Worm (Caenorhabditis elegans) whole organism, mixed stage, embryonic: ENCODE measurements around the gene F08F1.4.
A peak's percentile ranks its signal among the peaks of the same experiment; 100 is the strongest.

Experiments used
- M03D4.4 ChIP-seq: sonication (generic microtip); optimal IDR thresholded peaks from 2 replicates; lab custom pipeline; 2017; ENCODE audit warnings: mild to moderate bottlenecking, missing genetic modification characterization, missing compliant biosample characterization
- blmp-1 ChIP-seq: fragments of 150-350 bp; optimal IDR thresholded peaks from 2 replicates; lab custom pipeline; 2014; ENCODE audit warnings: missing biosample characterization, missing genetic modification characterization
- ceh-39 ChIP-seq: fragments of 150-350 bp; optimal IDR thresholded peaks from 2 replicates; lab custom pipeline; 2014; ENCODE audit warnings: missing biosample characterization, missing genetic modification characterization
- ceh-43 ChIP-seq: fragments of 200-800 bp; sonication (Bioruptor generic); optimal IDR thresholded peaks from 2 replicates; lab custom pipeline; 2018; ENCODE audit warnings: mild to moderate bottlenecking, missing genetic modification characterization, moderate library complexity, missing compliant biosample characterization
- ceh-83 ChIP-seq: fragments of 200-800 bp; sonication (Bioruptor generic); optimal IDR thresholded peaks from 2 replicates; lab custom pipeline; 2018; ENCODE audit warnings: mild to moderate bottlenecking, missing genetic modification characterization, missing compliant biosample characterization
- ces-1 ChIP-seq: fragments of 150-350 bp; optimal IDR thresholded peaks from 2 replicates; lab custom pipeline; 2014; ENCODE audit warnings: missing biosample characterization, missing genetic modification reagents, missing genetic modification characterization
- drap-1 ChIP-seq: fragments of 200-800 bp; sonication (Bioruptor generic); optimal IDR thresholded peaks from 3 replicates; lab custom pipeline; 2018; ENCODE audit warnings: mild to moderate bottlenecking, missing genetic modification characterization, missing compliant biosample characterization
- elt-1 ChIP-seq: sonication (generic microtip); optimal IDR thresholded peaks from 2 replicates; lab custom pipeline; 2017; ENCODE audit warnings: missing genetic modification characterization, mild to moderate bottlenecking, missing compliant biosample characterization, antibody characterized with exemption, moderate library complexity, borderline replicate concordance; ENCODE audit not compliant: insufficient read depth
- elt-3 ChIP-seq: fragments of 150-350 bp; optimal IDR thresholded peaks from 2 replicates; lab custom pipeline; 2014; ENCODE audit warnings: missing biosample characterization, missing genetic modification characterization
- flh-1 ChIP-seq: fragments of 200-800 bp; sonication (Bioruptor generic); optimal IDR thresholded peaks from 2 replicates; lab custom pipeline; 2018; ENCODE audit warnings: mild to moderate bottlenecking, missing genetic modification characterization, moderate library complexity, missing compliant biosample characterization
- ham-2 ChIP-seq: fragments of 200-800 bp; sonication (Bioruptor generic); optimal IDR thresholded peaks from 2 replicates; lab custom pipeline; 2018; ENCODE audit warnings: mild to moderate bottlenecking, missing genetic modification characterization, missing compliant biosample characterization
- hlh-1 ChIP-seq: fragments of 150-350 bp; optimal IDR thresholded peaks from 2 replicates; lab custom pipeline; 2014; ENCODE audit warnings: missing biosample characterization, missing genetic modification reagents, missing genetic modification characterization
- lsy-2 ChIP-seq: fragments of 150-350 bp; optimal IDR thresholded peaks from 2 replicates; lab custom pipeline; 2014; ENCODE audit warnings: missing biosample characterization, missing genetic modification characterization
- mep-1 ChIP-seq: fragments of 150-350 bp; optimal IDR thresholded peaks from 2 replicates; lab custom pipeline; 2017; ENCODE audit warnings: missing biosample characterization, missing genetic modification reagents, missing genetic modification characterization, inconsistent platforms
- mls-2 ChIP-seq: sonication (generic microtip); optimal IDR thresholded peaks from 2 replicates; lab custom pipeline; 2016; ENCODE audit warnings: mild to moderate bottlenecking, missing genetic modification characterization, moderate library complexity, missing compliant biosample characterization
- nhr-12 ChIP-seq: fragments of 150-350 bp; optimal IDR thresholded peaks from 2 replicates; lab custom pipeline; 2014; ENCODE audit warnings: missing biosample characterization, missing genetic modification characterization
- nhr-76 ChIP-seq: sonication (generic microtip); optimal IDR thresholded peaks from 2 replicates; lab custom pipeline; 2017; ENCODE audit warnings: missing biosample characterization, missing genetic modification characterization
- snpc-4 ChIP-seq: fragments of 150-350 bp; optimal IDR thresholded peaks from 2 replicates; lab custom pipeline; 2014; ENCODE audit warnings: missing biosample characterization, missing genetic modification characterization
- tbx-8 ChIP-seq: fragments of 200-800 bp; sonication (Bioruptor generic); optimal IDR thresholded peaks from 2 replicates; lab custom pipeline; 2018; ENCODE audit warnings: mild to moderate bottlenecking, missing genetic modification characterization, moderate library complexity, missing compliant biosample characterization
- unc-39 ChIP-seq: fragments of 150-350 bp; optimal IDR thresholded peaks from 2 replicates; lab custom pipeline; 2014; ENCODE audit warnings: missing biosample characterization, missing genetic modification characterization
- unc-62 ChIP-seq: fragments of 150-350 bp; optimal IDR thresholded peaks from 2 replicates; lab custom pipeline; 2014; ENCODE audit warnings: missing biosample characterization, missing genetic modification reagents, missing genetic modification characterization
- zip-8 ChIP-seq: fragments of 150-350 bp; optimal IDR thresholded peaks from 2 replicates; lab custom pipeline; 2014; ENCODE audit warnings: missing biosample characterization, missing genetic modification characterization
- ztf-11 ChIP-seq: fragments of 150-350 bp; optimal IDR thresholded peaks from 2 replicates; lab custom pipeline; 2014; ENCODE audit warnings: missing biosample characterization, missing genetic modification characterization

The F08F1.4 gene

DNA sequence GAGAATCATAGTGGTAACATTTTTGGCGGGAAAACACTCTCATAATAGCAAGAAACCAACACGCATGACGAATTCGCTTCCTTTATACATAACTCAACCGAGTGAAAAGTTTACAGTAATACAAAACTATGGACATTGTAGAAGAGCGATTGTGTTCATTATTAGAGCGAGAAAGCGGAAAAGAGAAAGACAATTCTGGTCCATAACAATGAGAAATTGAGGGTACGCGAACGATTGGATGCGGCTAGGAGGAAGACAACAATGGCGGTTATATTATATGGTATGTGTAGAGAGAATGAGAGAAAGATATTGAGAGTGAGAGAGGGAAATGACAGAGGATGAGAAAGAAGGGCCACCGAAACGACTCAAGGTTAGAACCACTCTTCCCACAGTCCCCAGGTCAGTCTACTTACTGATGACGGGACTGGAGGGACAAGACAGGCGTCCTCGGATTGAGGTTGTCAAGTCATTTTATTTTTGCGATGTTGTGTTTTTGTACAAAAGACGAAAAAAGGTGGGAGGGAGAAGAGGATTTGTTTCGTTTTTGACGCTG is 13.0 kb downstream of the F08F1.4 start:
- TF ChIP-seq mls-2 (tag; lab: Kevin White, UChicago): peak; percentile 16
- TF ChIP-seq unc-62 (GFP tag; lab: Kevin White, UChicago): no peak
- peak; percentile 26 for TF ChIP-seq elt-3
- TF ChIP-seq drap-1 (GFP tag; lab: Kevin White, UChicago): no peak
- no peak for TF ChIP-seq snpc-4
- no peak for TF ChIP-seq hlh-1 (tag; lab: Kevin White, UChicago)
- peak; percentile 72 for TF ChIP-seq ham-2 (GFP tag; lab: Kevin White, UChicago)

DNA sequence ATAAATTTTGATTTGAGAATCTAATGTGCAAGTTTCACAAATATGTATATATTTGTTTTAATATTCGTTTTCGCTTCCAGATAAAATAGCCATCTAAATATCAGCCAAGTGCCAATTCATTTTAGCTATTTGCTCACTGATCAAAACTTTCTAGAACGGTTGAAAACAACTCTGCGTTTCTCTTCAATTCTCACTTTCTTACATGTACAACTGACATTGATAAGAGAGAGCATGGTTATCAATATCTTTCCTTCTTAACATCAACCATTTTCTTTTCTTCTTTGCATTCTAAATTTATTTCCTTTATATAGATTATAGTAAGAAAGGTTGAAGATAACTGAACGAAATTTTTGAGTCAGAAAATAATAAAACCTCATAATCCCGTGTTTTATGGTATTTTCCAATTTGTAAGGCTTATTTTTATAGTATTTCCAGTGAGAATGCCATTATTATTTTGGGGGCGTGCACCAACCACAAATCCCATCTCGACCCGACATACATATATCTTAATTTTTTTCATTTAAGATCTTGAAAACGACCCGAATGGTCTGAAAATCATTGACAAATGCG is 15.2 kb downstream of the F08F1.4 start, which contains the start of gene F08F1.3:
Gene F08F1.3 (plus strand): TSS at position 520 of the 570 bp plus-strand sequence.
- no peak for TF ChIP-seq ztf-11 (tag; lab: Kevin White, UChicago)
- TF ChIP-seq ceh-39 (tag; lab: Kevin White, UChicago): no peak
- TF ChIP-seq zip-8 (tag; lab: Kevin White, UChicago): no peak
- TF ChIP-seq mls-2 (tag; lab: Kevin White, UChicago): no peak
- TF ChIP-seq unc-62 (GFP tag; lab: Kevin White, UChicago): no peak
- no peak for TF ChIP-seq lsy-2 (tag; lab: Kevin White, UChicago)
- no peak for TF ChIP-seq snpc-4
- no peak for TF ChIP-seq blmp-1 (tag; lab: Kevin White, UChicago)
- no peak for TF ChIP-seq unc-39 (tag; lab: Kevin White, UChicago)
- TF ChIP-seq M03D4.4 (tag; lab: Kevin White, UChicago): no peak
- TF ChIP-seq tbx-8 (GFP tag; lab: Kevin White, UChicago): no peak
- no peak for TF ChIP-seq flh-1 (GFP tag; lab: Kevin White, UChicago)
- TF ChIP-seq elt-3: no peak
- no peak for TF ChIP-seq ceh-83
- TF ChIP-seq ceh-43 (GFP tag; lab: Kevin White, UChicago): no peak
- TF ChIP-seq nhr-76 (tag; lab: Kevin White, UChicago): no peak
- no peak for TF ChIP-seq nhr-12 (tag; lab: Kevin White, UChicago)
- TF ChIP-seq elt-1 (tag; lab: Kevin White, UChicago): no peak

DNA sequence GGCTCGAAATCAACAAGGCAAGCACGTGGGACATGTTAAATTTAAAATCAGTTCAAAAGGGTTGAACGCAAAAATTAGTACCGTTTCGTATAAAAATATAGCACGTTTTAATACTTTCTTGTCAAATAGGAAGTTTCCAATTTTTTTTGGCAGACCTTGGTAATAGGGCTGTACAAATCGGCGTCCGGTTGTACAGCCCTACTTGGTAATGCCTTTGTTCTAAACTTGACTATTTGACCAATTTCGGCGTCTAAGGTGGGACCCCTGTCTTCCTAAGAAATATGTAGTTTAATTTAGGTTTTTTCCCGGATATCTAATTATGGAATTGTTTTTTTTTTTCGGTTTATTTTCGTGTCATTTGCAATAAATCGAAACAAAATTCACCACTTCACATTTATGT is 16.3 kb downstream of the F08F1.4 start:
- no peak for TF ChIP-seq unc-62 (GFP tag; lab: Kevin White, UChicago)
- TF ChIP-seq, all 35 proteins: peak for 0

DNA sequence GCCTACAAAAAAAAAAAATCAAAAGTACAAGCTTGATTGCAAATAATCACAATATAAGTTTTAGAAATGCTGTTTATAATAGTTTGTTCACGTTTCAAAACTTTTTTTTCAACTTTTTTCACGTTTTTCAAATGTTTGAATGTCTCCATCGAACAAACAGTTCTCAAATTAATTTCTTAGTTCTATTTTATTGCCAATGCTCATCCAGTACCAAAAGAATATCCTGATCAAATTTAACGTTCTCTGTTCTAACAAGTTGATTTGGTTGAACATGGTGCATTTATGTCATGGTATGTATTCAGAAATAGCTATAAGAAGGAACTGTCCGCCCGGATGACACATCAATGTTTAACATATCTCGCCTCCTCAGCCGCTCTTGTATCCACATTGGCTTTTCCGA is 19.1 kb downstream of the F08F1.4 start, which contains the start of gene kin-9:
Gene kin-9 (plus strand): TSS at position 301 of the 400 bp plus-strand sequence.
- TF ChIP-seq nhr-76 (tag; lab: Kevin White, UChicago) (no peak), unc-39 (tag; lab: Kevin White, UChicago) (no peak), elt-3 (no peak)
- TF ChIP-seq, all 35 proteins: peak for 0

DNA sequence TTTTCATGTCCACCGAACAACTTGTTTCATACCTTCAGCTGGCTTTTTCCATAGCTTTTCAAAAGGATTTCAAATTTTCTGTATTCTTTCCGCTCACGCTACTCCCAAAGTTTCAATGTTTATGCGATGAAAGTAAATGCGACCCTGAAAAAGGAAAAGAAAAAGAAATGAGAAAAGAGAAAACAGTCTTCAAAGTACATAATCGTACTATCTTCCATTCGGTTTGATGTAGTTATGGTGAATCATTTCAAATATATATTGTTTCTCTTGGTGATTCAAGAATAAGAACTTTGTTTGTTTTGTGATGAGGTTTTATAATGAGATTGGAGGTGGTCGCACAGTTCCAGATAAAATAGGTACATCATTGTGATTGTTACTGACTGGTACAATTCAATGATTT is 25.5 kb downstream of the F08F1.4 start:
- TF ChIP-seq ceh-39 (tag; lab: Kevin White, UChicago) (no peak), nhr-76 (tag; lab: Kevin White, UChicago) (no peak), ceh-43 (GFP tag; lab: Kevin White, UChicago) (no peak), mep-1 (tag; lab: Kevin White, UChicago) (no peak)
- TF ChIP-seq, all 35 proteins: peak for 0

DNA sequence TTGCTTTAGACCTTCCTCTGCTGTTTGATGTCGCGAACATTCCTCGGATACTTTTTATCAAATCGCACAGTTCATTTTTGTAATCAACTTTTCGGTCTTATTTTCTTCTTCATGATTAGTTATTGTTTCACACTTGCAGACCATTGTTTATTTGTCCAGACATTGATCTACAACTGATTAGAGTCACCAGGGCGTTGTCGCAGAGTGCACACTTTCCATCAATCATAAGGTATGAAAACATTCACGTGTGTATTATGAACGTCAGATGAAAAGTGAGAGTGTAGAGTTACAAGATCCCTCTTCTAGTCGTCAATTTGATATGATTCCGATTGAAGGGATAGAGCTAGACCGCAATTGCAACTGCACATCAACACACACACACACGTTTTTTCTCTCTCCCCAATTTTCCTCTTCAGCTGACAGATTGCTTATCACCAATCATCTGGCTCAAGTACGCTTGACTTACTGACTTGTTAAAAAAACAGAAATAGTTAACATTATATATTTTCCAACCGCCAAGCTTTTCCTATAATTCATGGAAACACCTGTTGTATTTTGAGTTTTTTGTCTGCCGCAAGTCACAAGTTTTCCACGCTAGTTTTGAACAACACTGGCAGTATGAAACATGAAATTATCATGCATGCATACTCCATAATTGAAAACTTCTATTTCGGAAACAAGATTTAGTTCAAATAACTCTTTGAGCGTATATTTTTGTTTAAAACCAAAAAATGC is 26.9 kb downstream of the F08F1.4 start:
- TF ChIP-seq unc-62 (GFP tag; lab: Kevin White, UChicago): peak; percentile 15
- TF ChIP-seq snpc-4: no peak

DNA sequence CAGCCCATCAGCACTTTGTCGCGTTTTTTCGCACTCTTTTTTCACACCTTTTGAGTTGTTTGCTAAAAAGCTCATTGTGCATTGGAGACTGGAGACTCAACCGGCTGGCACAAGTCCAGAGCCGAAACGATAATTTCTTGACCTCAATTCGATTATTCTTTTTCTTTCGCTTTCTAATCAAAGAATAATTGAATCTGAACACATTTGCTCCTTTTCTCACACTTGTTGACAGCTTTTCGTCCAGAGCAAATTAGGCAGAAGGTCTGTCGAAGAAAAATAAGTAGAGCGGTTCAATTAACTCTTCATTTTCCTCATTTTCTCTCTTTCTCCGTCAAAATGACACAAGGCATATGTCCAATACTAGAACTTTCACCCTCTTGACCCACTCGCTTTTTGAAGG is 31.7 kb downstream of the F08F1.4 start:
- TF ChIP-seq unc-62 (GFP tag; lab: Kevin White, UChicago) (no peak), ces-1 (GFP tag; lab: Kevin White, UChicago) (peak; percentile 94)
